Fruit fly (Drosophila melanogaster) Kc167 (cell line): ENCODE measurements around the gene mbo.

Experiments used
- Myc ChIP-seq: fragments of >200 bp; optimal IDR thresholded peaks from 2 replicates; lab custom pipeline; 2017; ENCODE audit warnings: missing external identifiers
- insv ChIP-seq: fragments of >200 bp; optimal IDR thresholded peaks from 3 replicates; lab custom pipeline; 2018; ENCODE audit warnings: missing external identifiers
- psq ChIP-seq: fragments of >200 bp; optimal IDR thresholded peaks from 2 replicates; lab custom pipeline; 2017; ENCODE audit warnings: missing external identifiers
- ttk ChIP-seq: sonication (Bioruptor generic); optimal IDR thresholded peaks from 2 replicates; lab custom pipeline; 2017; ENCODE audit warnings: missing external identifiers

DNA sequence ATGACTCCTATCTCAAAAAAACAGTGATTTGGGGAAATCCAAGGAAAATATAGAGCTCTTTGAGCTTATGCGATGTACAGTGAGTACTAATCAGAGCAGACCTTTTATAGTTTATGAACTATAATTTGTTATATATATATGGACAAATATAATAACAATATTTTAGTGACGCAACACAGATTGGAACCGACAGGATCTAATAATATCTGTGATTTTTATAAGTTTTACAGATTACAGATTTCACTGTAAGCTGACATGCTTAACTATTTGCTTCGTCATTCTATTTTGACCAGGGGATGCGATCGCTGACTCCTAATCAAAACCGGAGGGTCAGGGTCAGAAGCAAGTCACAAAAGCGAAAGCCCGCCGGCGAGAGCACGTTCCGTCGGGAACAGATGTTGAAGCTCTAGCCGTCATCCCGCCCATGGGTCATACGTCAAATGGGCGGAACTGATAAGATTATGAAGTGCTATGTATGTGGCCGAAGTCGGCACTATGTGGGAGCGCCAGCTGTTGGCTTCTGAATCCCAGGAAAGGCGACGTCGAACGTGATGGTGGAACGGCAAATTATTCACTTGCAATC lies 4.7 kb downstream of the mbo start, which contains the start of gene Gnmt:
- TF ChIP-seq psq (lab: Kevin White, UChicago), result no peak
- no peak for TF ChIP-seq insv (lab: Kevin White, UChicago)
- no peak for TF ChIP-seq Myc (lab: Kevin White, UChicago)
- TF ChIP-seq ttk, result no peak
